Worm (Caenorhabditis elegans): Measurements from ENCODE around the gene H05C05.2.

ce11 chrIII:2972977-2973376 lies 7.5 kb upstream of the H05C05.2 start:
- TF ChIP-seq W03F9.2 (tag; optimal IDR thresholded peaks at IDR 0.05) = no peak
- TF ChIP-seq him-1 (tag; optimal IDR thresholded peaks at IDR 0.05) = no peak
- TF ChIP-seq dao-5 (tag; optimal IDR thresholded peaks at IDR 0.05) = no peak

All from whole organism, L4/young adult.